Fruit fly (Drosophila melanogaster): ENCODE measurements around the gene SH3PX1.

- TF ChIP-seq EcR (GFP tag; optimal IDR thresholded peaks at IDR 0.05) (no peak), Pif1B (GFP tag; optimal IDR thresholded peaks at IDR 0.05) (no peak), CG13204 (GFP tag; optimal IDR thresholded peaks at IDR 0.05) (no peak), Pif1A (GFP tag; optimal IDR thresholded peaks at IDR 0.05) (no peak), Snoo (tag; optimal IDR thresholded peaks at IDR 0.05) (no peak), D1 (tag; optimal IDR thresholded peaks at IDR 0.05) (no peak), CG9948 (tag; optimal IDR thresholded peaks at IDR 0.05) (no peak), CG34367 (tag; optimal IDR thresholded peaks at IDR 0.05) (no peak), CG14655 (GFP tag; optimal IDR thresholded peaks at IDR 0.05) (no peak)
Measured at dm6 chr3L:9694867-9695236, 18.8 kb downstream of the SH3PX1 start.

Measured in whole organism, pupa.